Worm (Caenorhabditis elegans): ENCODE data around the gene nfya-1.

Gene nfya-1

DNA sequence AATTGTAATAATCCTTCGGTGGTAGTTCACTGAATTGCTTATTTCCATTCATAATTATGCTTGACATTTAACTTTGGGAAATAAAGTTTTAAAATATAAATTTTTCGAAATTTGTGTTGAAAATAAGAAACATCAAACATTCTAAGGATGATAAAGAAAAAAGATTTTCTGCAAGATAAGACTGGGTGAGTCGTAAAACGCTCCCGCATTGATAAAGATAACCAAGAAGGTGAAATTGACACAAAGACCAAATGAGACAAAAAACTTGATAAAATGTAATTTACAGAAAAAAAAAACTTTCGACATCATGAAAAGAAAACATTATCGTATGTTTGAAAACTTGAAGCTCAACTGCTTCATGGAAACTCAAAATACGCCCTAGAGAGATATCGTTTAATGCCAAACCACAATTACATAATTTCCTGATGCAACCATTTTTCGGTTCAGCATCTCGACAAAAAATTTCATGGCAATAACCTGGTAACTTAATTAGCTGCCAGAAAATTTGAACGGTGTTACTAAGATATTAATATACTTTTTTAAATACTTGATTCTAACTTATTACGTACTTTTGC, 21.5 kb upstream of the nfya-1 start:
- no peak for TF ChIP-seq odd-2 (tag; optimal IDR thresholded peaks at IDR 0.05)
- TF ChIP-seq elt-2 (tag; optimal IDR thresholded peaks at IDR 0.05): peak; percentile 84

DNA sequence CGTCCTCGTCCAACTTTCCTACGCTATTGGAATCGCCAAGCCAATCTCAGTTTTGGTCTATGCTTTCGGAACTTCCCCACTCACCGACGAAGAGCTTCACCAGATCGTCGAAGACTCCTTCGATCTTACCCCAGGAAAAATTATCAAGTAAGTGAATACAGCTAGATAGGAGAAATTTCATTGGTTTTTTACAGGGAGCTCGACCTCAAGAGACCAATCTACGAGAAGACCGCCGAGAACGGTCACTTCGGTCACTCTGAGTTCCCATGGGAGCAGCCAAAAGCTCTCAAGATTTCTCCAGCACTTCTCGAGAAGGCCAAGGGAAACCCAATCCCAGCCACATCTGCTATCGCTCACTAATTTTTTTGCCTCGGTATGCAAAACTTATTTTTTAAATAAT, 20.4 kb upstream of the nfya-1 start:
- TF ChIP-seq ceh-18 (tag; optimal IDR thresholded peaks at IDR 0.05) (no peak), ceh-9 (tag; optimal IDR thresholded peaks at IDR 0.05) (no peak), rnt-1 (tag; optimal IDR thresholded peaks at IDR 0.05) (no peak), fkh-6 (tag; optimal IDR thresholded peaks at IDR 0.05) (no peak), tbx-7 (tag; optimal IDR thresholded peaks at IDR 0.05) (no peak), hlh-8 (tag; optimal IDR thresholded peaks at IDR 0.05) (no peak), F13H6.1 (tag; optimal IDR thresholded peaks at IDR 0.05) (no peak), K02D7.2 (tag; optimal IDR thresholded peaks at IDR 0.05) (no peak), mec-3 (tag; optimal IDR thresholded peaks at IDR 0.05; ENCODE audit: borderline replicate concordance) (no peak), pha-4 (tag; optimal IDR thresholded peaks at IDR 0.05) (no peak), ceh-45 (GFP tag; IDR thresholded peaks at IDR 0.05) (no peak)

DNA sequence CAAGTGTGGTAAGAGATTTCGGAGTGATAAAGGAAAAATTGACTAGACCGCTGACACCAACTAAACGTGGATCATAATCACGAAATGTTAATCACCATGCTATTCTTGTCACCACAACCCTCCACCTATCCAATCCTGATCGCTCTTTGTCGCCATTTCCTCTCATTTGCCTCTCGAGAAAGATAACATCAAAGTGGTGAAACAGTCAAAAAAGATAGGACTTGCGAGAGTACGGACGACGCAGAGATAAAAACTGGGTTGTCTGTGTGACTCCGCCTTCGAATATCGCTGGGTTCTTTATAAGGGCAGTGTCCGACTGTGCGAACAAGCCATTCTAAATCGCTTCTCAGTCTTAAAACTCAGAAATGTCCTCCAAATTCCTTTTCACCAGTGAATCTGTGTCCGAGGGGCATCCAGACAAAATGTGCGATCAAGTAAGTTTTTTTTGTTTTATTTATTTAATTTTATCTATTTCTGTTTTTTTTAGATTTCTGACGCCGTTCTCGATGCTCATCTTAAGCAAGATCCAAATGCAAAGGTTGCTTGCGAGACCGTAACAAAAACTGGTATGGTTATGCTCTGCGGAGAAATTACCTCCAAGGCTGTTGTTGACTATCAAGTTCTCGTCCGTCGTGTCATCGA, 19.1 kb upstream of the nfya-1 start, which contains the start of gene sams-1:
TSS of gene sams-1 (plus strand) at position 300 of the 642 bp plus-strand sequence.
- peak; percentile 46 for TF ChIP-seq nfya-1 (tag; optimal IDR thresholded peaks at IDR 0.05)
- no peak for TF ChIP-seq ceh-24 (tag; optimal IDR thresholded peaks at IDR 0.05)
- no peak for TF ChIP-seq odd-2 (tag; optimal IDR thresholded peaks at IDR 0.05)
- TF ChIP-seq rnt-1 (tag; optimal IDR thresholded peaks at IDR 0.05): peak; percentile 4
- no peak for TF ChIP-seq hlh-30 (tag; optimal IDR thresholded peaks at IDR 0.05; ENCODE audit: insufficient read depth)

DNA sequence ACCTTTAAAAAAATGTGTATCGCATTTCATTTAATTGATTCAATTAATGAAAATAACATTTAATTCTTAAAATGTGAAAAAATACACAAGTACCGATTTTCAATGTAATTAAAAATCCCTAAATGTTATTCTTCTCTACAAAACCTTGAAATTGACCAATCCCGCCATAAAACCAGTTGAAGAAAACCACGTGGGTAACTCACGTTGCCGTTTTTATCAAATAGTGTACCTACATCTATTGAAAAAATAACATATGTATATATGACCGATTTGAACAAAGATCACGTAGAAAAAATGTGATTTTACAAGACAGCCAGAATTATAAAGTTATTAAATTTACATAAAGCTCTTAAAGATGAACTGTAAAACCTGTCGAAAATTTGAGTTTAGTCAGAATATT, 18.5 kb upstream of the nfya-1 start:
- TF ChIP-seq pha-4 (tag; optimal IDR thresholded peaks at IDR 0.05): no peak
- TF ChIP-seq ceh-30 (tag; optimal IDR thresholded peaks at IDR 0.05): no peak
- no peak for TF ChIP-seq K02D7.2 (tag; optimal IDR thresholded peaks at IDR 0.05)
- no peak for TF ChIP-seq ceh-14 (tag; optimal IDR thresholded peaks at IDR 0.05)
- TF ChIP-seq ceh-34 (tag; optimal IDR thresholded peaks at IDR 0.05): no peak
- no peak for TF ChIP-seq syd-9 (tag; optimal IDR thresholded peaks at IDR 0.05)
- TF ChIP-seq hlh-13 (GFP tag; optimal IDR thresholded peaks at IDR 0.05): no peak
- TF ChIP-seq sox-2 (GFP tag; IDR thresholded peaks at IDR 0.05): no peak
- no peak for TF ChIP-seq ceh-2 (tag; optimal IDR thresholded peaks at IDR 0.05)
- no peak for TF ChIP-seq odd-2 (tag; optimal IDR thresholded peaks at IDR 0.05)
- TF ChIP-seq ets-4 (tag; optimal IDR thresholded peaks at IDR 0.05): no peak
- no peak for TF ChIP-seq C38D4.7 (GFP tag; optimal IDR thresholded peaks at IDR 0.05)
- TF ChIP-seq fkh-6 (tag; optimal IDR thresholded peaks at IDR 0.05): no peak
- no peak for TF ChIP-seq madf-2 (tag; optimal IDR thresholded peaks at IDR 0.05)
- no peak for TF ChIP-seq che-1 (tag; optimal IDR thresholded peaks at IDR 0.05)
- TF ChIP-seq gmeb-2 (tag; optimal IDR thresholded peaks at IDR 0.05): no peak
- TF ChIP-seq unc-3 (GFP tag; conservative IDR thresholded peaks at IDR 0.05): no peak
- no peak for TF ChIP-seq unc-3 (tag; optimal IDR thresholded peaks at IDR 0.05)

DNA sequence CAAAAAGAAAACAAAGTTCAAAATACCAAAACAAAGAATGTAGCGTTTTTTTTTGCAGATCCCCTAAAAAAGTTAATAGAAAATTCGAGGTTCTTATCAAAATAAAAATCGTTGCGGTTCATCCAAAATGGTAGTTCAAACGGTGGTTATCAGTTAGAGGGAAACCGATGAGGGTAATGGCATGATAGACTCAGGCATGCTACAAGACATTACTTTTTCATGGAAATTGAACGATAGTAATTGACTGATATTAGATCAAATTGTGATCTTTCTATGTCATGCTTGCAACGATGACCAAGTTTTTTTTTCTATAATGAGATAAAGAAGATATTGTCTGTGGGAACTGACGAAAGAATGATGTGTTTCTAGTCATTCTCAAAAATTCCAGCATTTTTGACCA, 17.9 kb upstream of the nfya-1 start:
- TF ChIP-seq unc-3 (GFP tag; conservative IDR thresholded peaks at IDR 0.05): no peak
- TF ChIP-seq unc-3 (tag; optimal IDR thresholded peaks at IDR 0.05): no peak
- no peak for TF ChIP-seq ceh-18 (tag; optimal IDR thresholded peaks at IDR 0.05)
- no peak for TF ChIP-seq ceh-19 (GFP tag; optimal IDR thresholded peaks at IDR 0.05)
- no peak for TF ChIP-seq elt-4 (tag; optimal IDR thresholded peaks at IDR 0.05)
- no peak for TF ChIP-seq K02D7.2 (tag; optimal IDR thresholded peaks at IDR 0.05)
- no peak for TF ChIP-seq ceh-14 (tag; optimal IDR thresholded peaks at IDR 0.05)
- no peak for TF ChIP-seq sdc-2 (tag; optimal IDR thresholded peaks at IDR 0.05)
- no peak for TF ChIP-seq ceh-30 (tag; optimal IDR thresholded peaks at IDR 0.05)
- TF ChIP-seq eyg-1 (tag; optimal IDR thresholded peaks at IDR 0.05): no peak
- no peak for TF ChIP-seq ref-2 (tag; optimal IDR thresholded peaks at IDR 0.05)
- TF ChIP-seq unc-86 (tag; optimal IDR thresholded peaks at IDR 0.05): no peak
- no peak for TF ChIP-seq pag-3 (tag; optimal IDR thresholded peaks at IDR 0.05; ENCODE audit: borderline replicate concordance)
- TF ChIP-seq hlh-8 (tag; optimal IDR thresholded peaks at IDR 0.05): no peak
- TF ChIP-seq ahr-1 (tag; optimal IDR thresholded peaks at IDR 0.05): no peak

Measured in whole organism, late embryonic.